Worm (Caenorhabditis elegans): ENCODE data around the gene E02C12.8.

DNA sequence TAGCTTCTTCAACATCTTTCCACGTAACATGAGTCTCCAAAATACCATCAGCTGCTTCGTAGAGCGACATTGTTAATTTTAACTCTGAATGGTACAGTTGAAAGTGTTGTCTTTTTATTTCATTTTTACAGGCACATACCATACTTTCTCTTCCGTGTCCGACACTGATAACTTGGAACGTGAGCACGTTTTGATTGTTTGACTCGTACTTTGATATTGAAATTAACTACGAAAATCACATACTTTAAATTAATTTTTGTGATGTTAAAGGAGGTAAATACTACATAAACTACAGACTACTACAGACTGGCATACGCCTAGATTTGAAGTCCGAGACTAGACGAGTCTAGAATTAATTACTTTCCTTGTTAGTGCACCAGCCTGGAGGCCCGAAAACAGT, 4.9 kb upstream of the E02C12.8 start, which contains the start of gene E02C12.10:
- no peak for TF ChIP-seq aly-2 (tag; optimal IDR thresholded peaks at IDR 0.05)
- TF ChIP-seq unc-62 (GFP tag; optimal IDR thresholded peaks at IDR 0.05) = no peak
- TF ChIP-seq elt-3 (tag; optimal IDR thresholded peaks at IDR 0.05) = no peak
- no peak for TF ChIP-seq nhr-21 (tag; optimal IDR thresholded peaks at IDR 0.05)
- no peak for TF ChIP-seq blmp-1 (tag; optimal IDR thresholded peaks at IDR 0.05; ENCODE audit: insufficient read depth)
- TF ChIP-seq lin-13 (GFP tag; optimal IDR thresholded peaks at IDR 0.05) = no peak
- no peak for TF ChIP-seq gmeb-1 (tag; optimal IDR thresholded peaks at IDR 0.05)
- no peak for TF ChIP-seq elt-1 (tag; optimal IDR thresholded peaks at IDR 0.05)
- no peak for TF ChIP-seq ztf-4 (tag; optimal IDR thresholded peaks at IDR 0.05)
- no peak for TF ChIP-seq mdl-1 (tag; optimal IDR thresholded peaks at IDR 0.05)
- no peak for TF ChIP-seq ama-1 (optimal IDR thresholded peaks at IDR 0.05)

All from whole organism, L2 larva.